Fruit fly (Drosophila melanogaster) whole organism, embryonic: ENCODE data around the gene CenB1A.
A peak's percentile ranks its signal among the peaks of the same experiment; 100 is the strongest.

Source experiments
- Atf6 ChIP-seq: fragments of 200-800 bp; sonication (Bioruptor generic); IDR thresholded peaks from 2 replicates; pipeline ENCODE4 v1.3.6; 2022; ENCODE audit warnings: missing biosample characterization, missing genetic modification characterization
- CG11695 ChIP-seq: fragments of 200-800 bp; sonication (Bioruptor generic); IDR thresholded peaks from 3 replicates; pipeline ENCODE4 v1.3.6; 2022; ENCODE audit warnings: missing biosample characterization, missing genetic modification characterization
- CG1233 ChIP-seq: fragments of 200-800 bp; sonication (Bioruptor generic); optimal IDR thresholded peaks from 4 replicates; lab custom pipeline; 2018; ENCODE audit warnings: missing biosample characterization, mild to moderate bottlenecking, missing genetic modification characterization
- CG12744 ChIP-seq: fragments of 200-800 bp; sonication (Bioruptor generic); optimal IDR thresholded peaks from 2 replicates; lab custom pipeline; 2016; ENCODE audit warnings: missing biosample characterization, missing genetic modification characterization
- CG13123 ChIP-seq: fragments of 200-800 bp; sonication (Bioruptor generic); optimal IDR thresholded peaks from 2 replicates; lab custom pipeline; 2016; ENCODE audit warnings: missing biosample characterization, missing genetic modification characterization
- CG14667 ChIP-seq: fragments of 200-800 bp; sonication (Bioruptor generic); IDR thresholded peaks from 2 replicates; pipeline ENCODE4 v1.3.6; 2022; ENCODE audit warnings: missing biosample characterization, missing genetic modification characterization
- CG15073 ChIP-seq: fragments of 200-800 bp; sonication (Bioruptor generic); optimal IDR thresholded peaks from 2 replicates; lab custom pipeline; 2016; ENCODE audit warnings: missing biosample characterization, missing genetic modification characterization
- CG1529 ChIP-seq: fragments of 200-800 bp; sonication (Bioruptor generic); optimal IDR thresholded peaks from 3 replicates; lab custom pipeline; 2018; ENCODE audit warnings: missing biosample characterization, missing genetic modification characterization
- CG15696 ChIP-seq: fragments of 200-800 bp; sonication (Bioruptor generic); optimal IDR thresholded peaks from 2 replicates; lab custom pipeline; 2019; ENCODE audit warnings: missing biosample characterization, mild to moderate bottlenecking, missing genetic modification characterization, moderate library complexity
- CG16815 ChIP-seq: fragments of 200-800 bp; sonication (Bioruptor generic); optimal IDR thresholded peaks from 3 replicates; lab custom pipeline; 2017; ENCODE audit warnings: missing biosample characterization, mild to moderate bottlenecking, missing genetic modification characterization
- CG16863 ChIP-seq: fragments of 200-800 bp; sonication (Bioruptor generic); optimal IDR thresholded peaks from 3 replicates; lab custom pipeline; 2016; ENCODE audit warnings: missing biosample characterization, missing genetic modification characterization
- CG2202 ChIP-seq: fragments of 200-800 bp; sonication (Bioruptor generic); optimal IDR thresholded peaks from 2 replicates; lab custom pipeline; 2018; ENCODE audit warnings: missing biosample characterization, mild to moderate bottlenecking, missing genetic modification characterization
- CG2712 ChIP-seq: fragments of 200-800 bp; optimal IDR thresholded peaks from 3 replicates; lab custom pipeline; 2019; ENCODE audit warnings: missing biosample characterization, mild to moderate bottlenecking, missing genetic modification characterization, moderate library complexity
- CG30403 ChIP-seq: fragments of 200-800 bp; sonication (Bioruptor generic); optimal IDR thresholded peaks from 3 replicates; lab custom pipeline; 2016; ENCODE audit warnings: missing biosample characterization, missing genetic modification characterization
- CG33557 ChIP-seq: fragments of 200-800 bp; sonication (Bioruptor generic); optimal IDR thresholded peaks from 2 replicates; lab custom pipeline; 2019; ENCODE audit warnings: missing biosample characterization, mild to moderate bottlenecking, missing genetic modification characterization, moderate library complexity
- CG4360 ChIP-seq: fragments of 200-800 bp; sonication (Bioruptor generic); IDR thresholded peaks from 2 replicates; pipeline ENCODE4 v1.3.6; 2022; ENCODE audit warnings: missing biosample characterization, missing genetic modification characterization
- CG43689 ChIP-seq: fragments of 200-800 bp; sonication (Bioruptor generic); IDR thresholded peaks from 2 replicates; pipeline ENCODE4 v1.3.6; 2022; ENCODE audit warnings: missing biosample characterization, missing genetic modification characterization
- CG6272 ChIP-seq: fragments of 200-800 bp; sonication (Bioruptor generic); IDR thresholded peaks from 2 replicates; pipeline ENCODE4 v1.3.6; 2022; ENCODE audit warnings: missing biosample characterization, missing genetic modification characterization
- CG6689 ChIP-seq: fragments of 200-800 bp; sonication (Bioruptor generic); IDR thresholded peaks from 2 replicates; pipeline ENCODE4 v1.3.6; 2022; ENCODE audit warnings: missing biosample characterization, missing genetic modification characterization
- CG7745 ChIP-seq: fragments of 200-800 bp; sonication (Bioruptor generic); optimal IDR thresholded peaks from 2 replicates; lab custom pipeline; 2018; ENCODE audit warnings: missing biosample characterization, mild to moderate bottlenecking, missing genetic modification characterization, moderate library complexity
- CG7987 ChIP-seq: fragments of 200-800 bp; sonication (Bioruptor generic); optimal IDR thresholded peaks from 2 replicates; lab custom pipeline; 2018; ENCODE audit warnings: missing biosample characterization, mild to moderate bottlenecking, missing genetic modification characterization, moderate library complexity
- CG8281 ChIP-seq: fragments of 200-800 bp; sonication (Bioruptor generic); optimal IDR thresholded peaks from 2 replicates; lab custom pipeline; 2018; ENCODE audit warnings: missing biosample characterization, mild to moderate bottlenecking, missing genetic modification characterization, moderate library complexity
- CG8388 ChIP-seq: fragments of 200-800 bp; sonication (Bioruptor generic); optimal IDR thresholded peaks from 2 replicates; lab custom pipeline; 2019; ENCODE audit warnings: missing biosample characterization, mild to moderate bottlenecking, missing genetic modification characterization, moderate library complexity
- CG8478 ChIP-seq: fragments of >200 bp; optimal IDR thresholded peaks from 2 replicates; lab custom pipeline; 2018
- Camta ChIP-seq: fragments of 200-800 bp; sonication (Bioruptor generic); optimal IDR thresholded peaks from 2 replicates; lab custom pipeline; 2016; ENCODE audit warnings: missing biosample characterization, missing genetic modification characterization
- CoRest ChIP-seq: fragments of 200-800 bp; sonication (Bioruptor generic); optimal IDR thresholded peaks from 3 replicates; lab custom pipeline; 2018; ENCODE audit warnings: missing biosample characterization, mild to moderate bottlenecking, missing genetic modification characterization, moderate library complexity
- E2f1 ChIP-seq: fragments of 200-800 bp; sonication (Bioruptor generic); IDR thresholded peaks from 2 replicates; pipeline ENCODE4 v1.3.6; 2022; ENCODE audit warnings: missing biosample characterization, missing genetic modification characterization
- Elba2 ChIP-seq: fragments of 200-800 bp; sonication (Bioruptor generic); optimal IDR thresholded peaks from 3 replicates; lab custom pipeline; 2016; ENCODE audit warnings: missing biosample characterization, missing genetic modification characterization
- HLH4C ChIP-seq: fragments of 200-800 bp; sonication (Bioruptor generic); IDR thresholded peaks from 3 replicates; pipeline ENCODE4 v1.3.6; 2022; ENCODE audit warnings: missing biosample characterization, missing genetic modification characterization; ENCODE audit not compliant: partially characterized antibody
- Jarid2 ChIP-seq: fragments of 200-800 bp; sonication (Bioruptor generic); optimal IDR thresholded peaks from 3 replicates; lab custom pipeline; 2017; ENCODE audit warnings: mild to moderate bottlenecking, missing biosample characterization, missing genetic modification reagents, missing genetic modification characterization
- Med ChIP-seq: fragments of 200-800 bp; sonication (Bioruptor generic); peaks from one replicate; lab custom pipeline; 2016; ENCODE audit warnings: missing biosample characterization, missing genetic modification characterization, mild to moderate bottlenecking, inconsistent platforms, moderate library complexity
- Side ChIP-seq: fragments of 200-800 bp; sonication (Bioruptor generic); optimal IDR thresholded peaks from 2 replicates; lab custom pipeline; 2016; ENCODE audit warnings: missing biosample characterization, missing genetic modification characterization
- TFAM ChIP-seq: fragments of 200-800 bp; sonication (Bioruptor generic); optimal IDR thresholded peaks from 2 replicates; lab custom pipeline; 2017; ENCODE audit warnings: missing biosample characterization, missing genetic modification characterization, inconsistent platforms
- bab2 ChIP-seq: fragments of 200-800 bp; sonication (Bioruptor generic); optimal IDR thresholded peaks from 2 replicates; lab custom pipeline; 2016; ENCODE audit warnings: missing biosample characterization, missing genetic modification characterization
- chif ChIP-seq, 2 experiments: fragments of 200-800 bp; sonication (Bioruptor generic); optimal IDR thresholded peaks; 3 replicates each; lab custom pipeline; 2016; ENCODE audit warnings: missing biosample characterization in 2 of 2, missing genetic modification characterization in 2 of 2
- en ChIP-seq: fragments of 200-800 bp; sonication (Bioruptor generic); optimal IDR thresholded peaks from 2 replicates; lab custom pipeline; 2016; ENCODE audit warnings: missing biosample characterization, missing genetic modification characterization
- gsb-n ChIP-seq: fragments of 200-800 bp; sonication (Bioruptor generic); optimal IDR thresholded peaks from 3 replicates; lab custom pipeline; 2018; ENCODE audit warnings: missing biosample characterization, mild to moderate bottlenecking, missing genetic modification characterization
- klu ChIP-seq: fragments of 200-800 bp; sonication (Bioruptor generic); IDR thresholded peaks from 2 replicates; pipeline ENCODE4 v1.3.6; 2022; ENCODE audit warnings: missing biosample characterization, missing genetic modification characterization
- lilli ChIP-seq: fragments of 200-800 bp; sonication (Bioruptor generic); optimal IDR thresholded peaks from 3 replicates; lab custom pipeline; 2016; ENCODE audit warnings: missing biosample characterization, missing genetic modification characterization
- luna ChIP-seq: fragments of 200-800 bp; sonication (Bioruptor generic); optimal IDR thresholded peaks from 2 replicates; lab custom pipeline; 2016; ENCODE audit warnings: missing biosample characterization, missing genetic modification characterization
- maf-S ChIP-seq: fragments of 200-800 bp; sonication (Bioruptor generic); optimal IDR thresholded peaks from 2 replicates; lab custom pipeline; 2016; ENCODE audit warnings: missing biosample characterization, missing genetic modification characterization
- pho ChIP-seq: fragments of 200-800 bp; sonication (Bioruptor generic); optimal IDR thresholded peaks from 2 replicates; lab custom pipeline; 2016; ENCODE audit warnings: missing biosample characterization, missing genetic modification characterization
- pita ChIP-seq: fragments of 200-800 bp; sonication (Bioruptor generic); optimal IDR thresholded peaks from 2 replicates; lab custom pipeline; 2017; ENCODE audit warnings: missing biosample characterization, mild to moderate bottlenecking, missing genetic modification characterization
- pnt ChIP-seq: fragments of 200-800 bp; sonication (Bioruptor generic); optimal IDR thresholded peaks from 3 replicates; lab custom pipeline; 2016; ENCODE audit warnings: missing biosample characterization, missing genetic modification characterization
- psq ChIP-seq: fragments of 200-800 bp; sonication (Bioruptor generic); optimal IDR thresholded peaks from 2 replicates; lab custom pipeline; 2017; ENCODE audit warnings: missing biosample characterization, missing genetic modification characterization
- sim ChIP-seq: fragments of 200-800 bp; sonication (Bioruptor generic); IDR thresholded peaks from 2 replicates; pipeline ENCODE4 v1.3.6; 2022; ENCODE audit warnings: missing biosample characterization, missing genetic modification characterization
- sqz ChIP-seq: fragments of 200-800 bp; sonication (Bioruptor generic); optimal IDR thresholded peaks from 3 replicates; lab custom pipeline; 2018; ENCODE audit warnings: missing biosample characterization, mild to moderate bottlenecking, missing genetic modification characterization
- trh ChIP-seq: fragments of 200-800 bp; sonication (Bioruptor generic); optimal IDR thresholded peaks from 2 replicates; lab custom pipeline; 2016; ENCODE audit warnings: missing biosample characterization, missing genetic modification characterization
- unc-4 ChIP-seq: fragments of 200-800 bp; sonication (Bioruptor generic); IDR thresholded peaks from 2 replicates; pipeline ENCODE4 v1.3.6; 2022; ENCODE audit warnings: missing biosample characterization, missing genetic modification characterization; ENCODE audit not compliant: partially characterized antibody
- usp ChIP-seq: fragments of >200 bp; optimal IDR thresholded peaks from 2 replicates; lab custom pipeline; 2017; ENCODE audit warnings: missing biosample characterization, missing genetic modification characterization
- wek ChIP-seq: fragments of 200-800 bp; sonication (Bioruptor generic); optimal IDR thresholded peaks from 3 replicates; lab custom pipeline; 2018; ENCODE audit warnings: missing biosample characterization, mild to moderate bottlenecking, missing genetic modification characterization, moderate library complexity
- yki ChIP-seq: fragments of >200 bp; optimal IDR thresholded peaks from 3 replicates; lab custom pipeline; 2018

CenB1A gene

dm6 chr3R:23157664-23158151 lies 39.5 kb downstream of the CenB1A start, which contains the start of gene unk (continued):
- no peak for TF ChIP-seq CG2202 (tag; lab: Kevin White, UChicago)
- TF ChIP-seq pho (GFP tag; lab: Kevin White, UChicago) = peak; percentile 39
- no peak for TF ChIP-seq CG1529
- peak; percentile 32 for TF ChIP-seq Elba2 (GFP tag; lab: Kevin White, UChicago)
- no peak for TF ChIP-seq sim (GFP tag; lab: Robert Waterston, UW)
- no peak for TF ChIP-seq klu (GFP tag; lab: Robert Waterston, UW)
- no peak for TF ChIP-seq psq
- TF ChIP-seq HLH4C (GFP tag; lab: Robert Waterston, UW) = peak; percentile 94
- no peak for TF ChIP-seq trh (GFP tag; lab: Kevin White, UChicago)
- no peak for TF ChIP-seq CG8281 (tag; lab: Kevin White, UChicago)
- TF ChIP-seq Med (GFP tag; lab: Kevin White, UChicago) = peak; percentile 86
- no peak for TF ChIP-seq CG4360 (GFP tag; lab: Robert Waterston, UW)
- TF ChIP-seq Side (GFP tag; lab: Kevin White, UChicago) = no peak
- no peak for TF ChIP-seq en (GFP tag; lab: Kevin White, UChicago)
- TF ChIP-seq luna (GFP tag; lab: Kevin White, UChicago) = peak; percentile 50
- no peak for TF ChIP-seq CG15696 (tag; lab: Kevin White, UChicago)
- TF ChIP-seq CG12744 (GFP tag; lab: Kevin White, UChicago) = no peak
- TF ChIP-seq wek (GFP tag; lab: Kevin White, UChicago) = no peak
- TF ChIP-seq unc-4 (GFP tag; lab: Robert Waterston, UW) = peak; percentile 98
- no peak for TF ChIP-seq CG14667 (GFP tag; lab: Robert Waterston, UW)
- peak; percentile 17 for TF ChIP-seq Camta (GFP tag; lab: Kevin White, UChicago)
- TF ChIP-seq pita = peak; percentile 82
- TF ChIP-seq E2f1 (GFP tag; lab: Robert Waterston, UW) = peak; percentile 75
- no peak for TF ChIP-seq CG13123 (GFP tag; lab: Kevin White, UChicago)
- TF ChIP-seq CG1233 (GFP tag; lab: Kevin White, UChicago) = no peak
- no peak for TF ChIP-seq CG43689
- no peak for TF ChIP-seq CG16815 (GFP tag; lab: Kevin White, UChicago)
- no peak for TF ChIP-seq Jarid2 (GFP tag; lab: Kevin White, UChicago)
- no peak for TF ChIP-seq yki (lab: Kevin White, UChicago)
- no peak for TF ChIP-seq CG7745
- no peak for TF ChIP-seq maf-S
- TF ChIP-seq chif (GFP tag; optimal IDR thresholded peaks at IDR 0.05; lab: Kevin White, UChicago) = no peak
- no peak for TF ChIP-seq TFAM (GFP tag; lab: Kevin White, UChicago)
- peak; percentile 62 for TF ChIP-seq CG2712 (tag; lab: Kevin White, UChicago)
- no peak for TF ChIP-seq CG6689 (GFP tag; lab: Robert Waterston, UW)
- TF ChIP-seq pnt (GFP tag; lab: Kevin White, UChicago) = no peak

dm6 chr3R:23159289-23159956 lies 41.2 kb downstream of the CenB1A start, which contains the start of gene VhaAC39-2:
TSS of gene VhaAC39-2 (minus strand) at chr3R:23159316.
- TF ChIP-seq CG11695 (GFP tag; lab: Robert Waterston, UW) (no peak), CoRest (tag; lab: Kevin White, UChicago) (peak; percentile 33), sqz (GFP tag; lab: Kevin White, UChicago) (no peak), usp (GFP tag; lab: Kevin White, UChicago) (no peak), bab2 (GFP tag; lab: Kevin White, UChicago) (no peak), gsb-n (tag; lab: Kevin White, UChicago) (no peak), CG30403 (GFP tag; lab: Kevin White, UChicago) (peak; percentile 2), CG15073 (GFP tag; lab: Kevin White, UChicago) (no peak), Atf6 (GFP tag; lab: Robert Waterston, UW) (no peak), lilli (GFP tag; lab: Kevin White, UChicago) (no peak), CG8388 (no peak), CG8478 (lab: Kevin White, UChicago) (no peak), CG33557 (peak; percentile 13), klu (GFP tag; lab: Robert Waterston, UW) (no peak), CG7987 (GFP tag; lab: Kevin White, UChicago) (no peak), CG6272 (no peak), CG16863 (GFP tag; lab: Kevin White, UChicago) (no peak)
